Worm (Caenorhabditis elegans) whole organism, young adult: ENCODE results near the gene fis-2.

Source experiments
- athp-1 ChIP-seq: sonication (generic microtip); optimal IDR thresholded peaks from 2 replicates; lab custom pipeline; 2017; ENCODE audit warnings: mild to moderate bottlenecking, missing genetic modification characterization, missing compliant biosample characterization
- chd-7 ChIP-seq: sonication (generic microtip); optimal IDR thresholded peaks from 2 replicates; lab custom pipeline; 2016; ENCODE audit warnings: mild to moderate bottlenecking, missing genetic modification characterization, moderate library complexity, missing compliant biosample characterization
- let-526 ChIP-seq: fragments of 200-800 bp; sonication (Bioruptor generic); IDR thresholded peaks from 2 replicates; pipeline ENCODE4 v1.3.6; 2022; ENCODE audit warnings: missing genetic modification reagents, missing genetic modification characterization, missing compliant biosample characterization
- nfyb-1 ChIP-seq: fragments of 200-800 bp; sonication (Bioruptor generic); IDR thresholded peaks from 2 replicates; pipeline ENCODE4 v1.3.6; 2022; ENCODE audit warnings: missing genetic modification reagents, missing genetic modification characterization, missing compliant biosample characterization
- sptf-2 ChIP-seq: fragments of 200-800 bp; sonication (Bioruptor generic); optimal IDR thresholded peaks from 2 replicates; lab custom pipeline; 2018; ENCODE audit warnings: mild to moderate bottlenecking, missing genetic modification characterization, missing compliant biosample characterization

DNA sequence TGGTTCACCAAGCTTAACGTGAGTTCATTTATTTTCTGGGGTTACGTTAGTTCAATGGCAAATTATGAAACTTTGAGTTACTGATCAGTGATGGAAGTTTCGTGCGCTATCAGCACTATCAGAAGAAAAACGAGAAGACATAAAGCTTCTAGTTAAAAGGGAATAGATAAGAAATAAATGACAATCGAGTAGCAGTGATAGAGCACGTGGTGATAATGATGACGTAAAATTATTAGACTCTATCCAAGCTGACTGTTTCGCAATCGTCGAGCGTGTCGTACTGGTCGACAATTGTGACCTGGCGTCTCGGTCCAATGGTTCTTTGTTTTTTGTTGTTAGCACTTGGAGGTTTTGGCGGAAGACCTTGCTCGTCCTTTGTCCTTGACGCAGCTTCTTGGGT is 41.9 kb downstream of the fis-2 start:
- TF ChIP-seq sptf-2 (GFP tag; lab: Kevin White, UChicago) (no peak), athp-1 (no peak), nfyb-1 (GFP tag; lab: Robert Waterston, UW) (no peak), chd-7 (tag; lab: Kevin White, UChicago) (no peak), let-526 (peak; percentile 70; the same call in 1 of the 2 replicates)
